Fruit fly (Drosophila melanogaster): ENCODE measurements around the gene Obp83cd.

Obp83cd gene

dm6 chr3R:6106711-6107110, 1.2 kb upstream of the Obp83cd start (continued):
- peak; percentile 15 for TF ChIP-seq Met (GFP tag; optimal IDR thresholded peaks at IDR 0.05)
- peak in 1 of 2 experiments; percentile 2 for TF ChIP-seq salr (GFP tag; optimal IDR thresholded peaks at IDR 0.05)
- TF ChIP-seq acj6 (GFP tag; optimal IDR thresholded peaks at IDR 0.05), result peak; percentile 35
- peak; percentile 4 for TF ChIP-seq Sox102F (GFP tag; optimal IDR thresholded peaks at IDR 0.05)
- peak; percentile 33 for TF ChIP-seq Sox14 (GFP tag; optimal IDR thresholded peaks at IDR 0.05)
- TF ChIP-seq CG8119 (GFP tag; IDR thresholded peaks at IDR 0.05), result 0 out of 3 replicates have a peak, but pooled peaks have one; percentile 38
- peak; percentile 23 for TF ChIP-seq Hr4 (GFP tag; optimal IDR thresholded peaks at IDR 0.05)
- no peak for TF ChIP-seq vri (GFP tag; optimal IDR thresholded peaks at IDR 0.05)
- no peak for TF ChIP-seq CG9139 (GFP tag; optimal IDR thresholded peaks at IDR 0.05)
- TF ChIP-seq ss (GFP tag; optimal IDR thresholded peaks at IDR 0.05), result peak in 1 of 2 experiments; percentile 43
- no peak for TF ChIP-seq Eip75B (GFP tag; optimal IDR thresholded peaks at IDR 0.05)
- TF ChIP-seq Ets96B (tag; optimal IDR thresholded peaks at IDR 0.05), result peak; percentile 48
- TF ChIP-seq fkh (GFP tag; optimal IDR thresholded peaks at IDR 0.05), result no peak
- TF ChIP-seq CG31627 (GFP tag; optimal IDR thresholded peaks at IDR 0.05), result peak; percentile 18
- peak; percentile 16 for TF ChIP-seq Sox15 (GFP tag; optimal IDR thresholded peaks at IDR 0.05)
- TF ChIP-seq Smox (GFP tag; optimal IDR thresholded peaks at IDR 0.05), result peak; percentile 12
- peak; percentile 61 for TF ChIP-seq CG8632 (GFP tag; optimal IDR thresholded peaks at IDR 0.05)
- peak; percentile 57 for TF ChIP-seq CG4318 (GFP tag; optimal IDR thresholded peaks at IDR 0.05)
- TF ChIP-seq svp (GFP tag), result peak; percentile 60
- TF ChIP-seq CG16779 (tag; optimal IDR thresholded peaks at IDR 0.05), result no peak
- TF ChIP-seq CG6854 (GFP tag; optimal IDR thresholded peaks at IDR 0.05), result no peak
- peak; percentile 17 for TF ChIP-seq lz (GFP tag; optimal IDR thresholded peaks at IDR 0.05)

dm6 chr3R:6107353-6107752, 581 bp upstream of the Obp83cd start:
- no peak for TF ChIP-seq CG11902 (GFP tag; optimal IDR thresholded peaks at IDR 0.05)

dm6 chr3R:6110916-6111315, 3.0 kb downstream of the Obp83cd start, which contains the start of gene Obp83ef:
TSS of gene Obp83ef (minus strand) at chr3R:6111034.
- TF ChIP-seq Sox102F (GFP tag; optimal IDR thresholded peaks at IDR 0.05) (no peak), svp (GFP tag) (peak; percentile 100)

- TF ChIP-seq spab (GFP tag; optimal IDR thresholded peaks at IDR 0.05) (peak; percentile 79), fd59A (GFP tag; optimal IDR thresholded peaks at IDR 0.05) (peak; percentile 79), cyc (GFP tag; optimal IDR thresholded peaks at IDR 0.05) (peak; percentile 65), CG4318 (GFP tag; optimal IDR thresholded peaks at IDR 0.05) (peak; percentile 71), pdm3 (GFP tag; optimal IDR thresholded peaks at IDR 0.05) (peak; percentile 79), CG7368 (GFP tag; optimal IDR thresholded peaks at IDR 0.05) (peak; percentile 66), Hr38 (GFP tag; optimal IDR thresholded peaks at IDR 0.05) (no peak), Lpt (GFP tag; optimal IDR thresholded peaks at IDR 0.05) (peak; percentile 72), Ets21C (GFP tag; optimal IDR thresholded peaks at IDR 0.05) (peak; percentile 69), Gug (GFP tag; IDR thresholded peaks at IDR 0.05) (peak; percentile 61), Eip78C (GFP tag) (peak; percentile 94), fd85E (GFP tag; optimal IDR thresholded peaks at IDR 0.05) (no peak), svp (GFP tag) (peak; percentile 93), CG11294 (GFP tag; IDR thresholded peaks at IDR 0.05) (no peak), Sox14 (GFP tag; optimal IDR thresholded peaks at IDR 0.05) (peak; percentile 85), lz (GFP tag; optimal IDR thresholded peaks at IDR 0.05) (peak; percentile 81), fkh (GFP tag; optimal IDR thresholded peaks at IDR 0.05) (no peak), CG6854 (GFP tag; optimal IDR thresholded peaks at IDR 0.05) (peak; percentile 5), Hr39 (GFP tag; optimal IDR thresholded peaks at IDR 0.05) (peak; percentile 69), Met (GFP tag; optimal IDR thresholded peaks at IDR 0.05) (peak; percentile 85), Eip93F (GFP tag; optimal IDR thresholded peaks at IDR 0.05) (no peak), ss (GFP tag; optimal IDR thresholded peaks at IDR 0.05) (peak; percentile 69 to 80), CG3919 (GFP tag; optimal IDR thresholded peaks at IDR 0.05) (peak; percentile 72), OdsH (GFP tag; optimal IDR thresholded peaks at IDR 0.05) (peak; percentile 75), achi (GFP tag; optimal IDR thresholded peaks at IDR 0.05) (peak; percentile 80), CG10631 (GFP tag; optimal IDR thresholded peaks at IDR 0.05) (peak; percentile 79), Sox102F (GFP tag; optimal IDR thresholded peaks at IDR 0.05) (peak; percentile 78), CG8319 (GFP tag; optimal IDR thresholded peaks at IDR 0.05) (peak; percentile 62), CG6808 (GFP tag; optimal IDR thresholded peaks at IDR 0.05) (peak; percentile 84), CG6276 (GFP tag; optimal IDR thresholded peaks at IDR 0.05) (peak; percentile 77)
Observed at dm6 chr3R:6112252-6112995, 4.5 kb downstream of the Obp83cd start, which contains the start of gene Obp83g. TSS of gene Obp83g (minus strand) at chr3R:6112302.
